Worm (Caenorhabditis elegans) whole organism, L4 larva: ENCODE results near the gene nex-2.

Experiments used
- F49E8.2 ChIP-seq: sonication (generic microtip); optimal IDR thresholded peaks from 2 replicates; lab custom pipeline; 2016; ENCODE audit warnings: missing compliant biosample characterization, mild to moderate bottlenecking, missing genetic modification characterization, borderline replicate concordance
- ama-1 ChIP-seq: fragments of 150-350 bp; optimal IDR thresholded peaks from 2 replicates; lab custom pipeline; 2014; ENCODE audit warnings: inconsistent platforms, mixed read lengths
- daf-12 ChIP-seq: fragments of 150-350 bp; optimal IDR thresholded peaks from 2 replicates; lab custom pipeline; 2014; ENCODE audit warnings: missing biosample characterization, missing genetic modification reagents, missing genetic modification characterization
- fkh-10 ChIP-seq: fragments of 150-350 bp; optimal IDR thresholded peaks from 2 replicates; lab custom pipeline; 2014; ENCODE audit warnings: missing biosample characterization, missing genetic modification reagents, missing genetic modification characterization
- hlh-30 ChIP-seq: sonication (generic microtip); optimal IDR thresholded peaks from 2 replicates; lab custom pipeline; 2017; ENCODE audit warnings: antibody characterized with exemption, mild to moderate bottlenecking, missing genetic modification characterization, missing compliant biosample characterization; ENCODE audit not compliant: insufficient read depth
- lin-13 ChIP-seq: fragments of 150-350 bp; optimal IDR thresholded peaks from 2 replicates; lab custom pipeline; 2014; ENCODE audit warnings: missing biosample characterization, missing genetic modification reagents, missing genetic modification characterization
- lsy-2 ChIP-seq, 2 experiments: fragments of 150-350 bp in 1 of 2; sonication (generic microtip) in 1 of 2; optimal IDR thresholded peaks; 2 replicates each; lab custom pipeline; 2014 to 2017; ENCODE audit warnings: missing biosample characterization in 2 of 2, missing genetic modification characterization in 2 of 2
- nhr-10 ChIP-seq: fragments of 150-350 bp; optimal IDR thresholded peaks from 2 replicates; lab custom pipeline; 2014; ENCODE audit warnings: missing biosample characterization, missing genetic modification characterization
- nhr-237 ChIP-seq: sonication (generic microtip); optimal IDR thresholded peaks from 2 replicates; lab custom pipeline; 2017; ENCODE audit warnings: missing biosample characterization, missing genetic modification characterization
- spr-3 ChIP-seq: fragments of 200-800 bp; sonication (Bioruptor generic); optimal IDR thresholded peaks from 2 replicates; lab custom pipeline; 2018; ENCODE audit warnings: mild to moderate bottlenecking, missing genetic modification characterization, missing compliant biosample characterization
- unc-62 ChIP-seq, 3 experiments: fragments of 150-350 bp in 1 of 3; sonication (generic microtip); optimal IDR thresholded peaks in 2 of 3; peaks in 1 of 3; 1 replicate in 1 of 3; 2 replicates in 2 of 3; lab custom pipeline; 2014 to 2017; ENCODE audit warnings: missing biosample characterization in 3 of 3, missing genetic modification characterization in 3 of 3, missing genetic modification reagents in 3 of 3, missing genotype in 1 of 3

ce11 chrIII:10326327-10326726 is 3.9 kb downstream of the nex-2 start:
- TF ChIP-seq fkh-10 (GFP tag; lab: Kevin White, UChicago) (no peak), nhr-237 (tag; lab: Kevin White, UChicago) (no peak), daf-12 (tag; lab: Kevin White, UChicago) (no peak), F49E8.2 (tag; lab: Kevin White, UChicago) (no peak), unc-62 (GFP tag; optimal IDR thresholded peaks at IDR 0.05 in 1 of 2; lab: Kevin White, UChicago) (no peak), unc-62 (tag; optimal IDR thresholded peaks at IDR 0.05; lab: Kevin White, UChicago) (no peak), ama-1 (no peak), spr-3 (no peak), lsy-2 (tag; optimal IDR thresholded peaks at IDR 0.05; lab: Kevin White, UChicago) (no peak), nhr-10 (tag; lab: Kevin White, UChicago) (no peak), hlh-30 (no peak), lin-13 (no peak)
